Fruit fly (Drosophila melanogaster): Measurements from ENCODE around the gene Vha68-2.

DNA sequence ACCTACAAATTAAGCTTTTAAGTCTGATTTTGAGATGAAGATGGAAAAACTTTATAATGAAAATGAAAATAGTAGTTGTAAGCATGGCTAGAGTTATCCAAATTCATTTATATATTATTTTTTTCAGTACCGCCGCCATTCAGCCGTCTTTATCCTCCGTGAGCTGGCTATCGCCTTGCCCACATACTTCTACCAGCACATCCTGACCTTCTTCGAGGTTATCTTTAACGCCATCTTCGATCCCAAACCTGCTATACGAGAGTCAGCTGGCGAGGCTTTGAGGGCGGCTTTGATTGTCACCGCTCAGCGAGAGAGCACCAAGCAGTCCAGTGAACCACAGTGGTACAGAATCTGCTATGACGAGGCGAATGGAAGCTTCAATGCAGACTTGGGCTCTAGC is 31.2 kb downstream of the Vha68-2 start:
- TF ChIP-seq Dfd (GFP tag; optimal IDR thresholded peaks at IDR 0.05) (no peak), HLH106 (tag; optimal IDR thresholded peaks at IDR 0.05) (no peak)
